Fruit fly (Drosophila melanogaster) whole organism, embryonic: ENCODE data around the gene CG7377.

Experiments
- Abd-B ChIP-seq: fragments of 200-800 bp; sonication (Bioruptor generic); optimal IDR thresholded peaks from 2 replicates; lab custom pipeline; 2018; ENCODE audit warnings: missing biosample characterization, mild to moderate bottlenecking, missing genetic modification characterization, moderate library complexity
- Aef1 ChIP-seq: fragments of 200-800 bp; sonication (Bioruptor generic); IDR thresholded peaks from 3 replicates; pipeline ENCODE4 v1.3.6; 2022; ENCODE audit warnings: missing biosample characterization, missing genetic modification characterization
- CG12219 ChIP-seq: fragments of 200-800 bp; sonication (Bioruptor generic); optimal IDR thresholded peaks from 3 replicates; lab custom pipeline; 2018; ENCODE audit warnings: missing biosample characterization, mild to moderate bottlenecking, missing genetic modification characterization
- CG13424 ChIP-seq: fragments of 200-800 bp; sonication (Bioruptor generic); optimal IDR thresholded peaks from 2 replicates; lab custom pipeline; 2019; ENCODE audit warnings: missing biosample characterization, mild to moderate bottlenecking, missing genetic modification characterization, moderate library complexity
- CG14441 ChIP-seq: fragments of 200-800 bp; sonication (Bioruptor generic); IDR thresholded peaks from 2 replicates; pipeline ENCODE4 v1.3.6; 2022; ENCODE audit warnings: missing biosample characterization, missing genetic modification characterization
- CG15269 ChIP-seq: fragments of 200-800 bp; sonication (Bioruptor generic); optimal IDR thresholded peaks from 2 replicates; lab custom pipeline; 2018; ENCODE audit warnings: missing biosample characterization, mild to moderate bottlenecking, missing genetic modification characterization, moderate library complexity
- CG17361 ChIP-seq: fragments of 200-800 bp; sonication (Bioruptor generic); IDR thresholded peaks from 3 replicates; pipeline ENCODE4 v1.3.6; 2022; ENCODE audit warnings: missing biosample characterization, missing genetic modification characterization
- CG17385 ChIP-seq: fragments of 200-800 bp; sonication (Bioruptor generic); optimal IDR thresholded peaks from 3 replicates; lab custom pipeline; 2018; ENCODE audit warnings: missing biosample characterization, mild to moderate bottlenecking, missing genetic modification characterization
- CG17802 ChIP-seq: fragments of 200-800 bp; sonication (Bioruptor generic); optimal IDR thresholded peaks from 2 replicates; lab custom pipeline; 2018; ENCODE audit warnings: missing biosample characterization, mild to moderate bottlenecking, missing genetic modification characterization, moderate library complexity
- CG17912 ChIP-seq: fragments of 200-800 bp; sonication (Bioruptor generic); optimal IDR thresholded peaks from 2 replicates; lab custom pipeline; 2018; ENCODE audit warnings: missing biosample characterization, mild to moderate bottlenecking, missing genetic modification characterization
- CG30020 ChIP-seq: fragments of 200-800 bp; optimal IDR thresholded peaks from 2 replicates; lab custom pipeline; 2019; ENCODE audit warnings: missing biosample characterization, mild to moderate bottlenecking, missing genetic modification characterization, moderate library complexity
- CG3065 ChIP-seq: fragments of 200-800 bp; sonication (Bioruptor generic); optimal IDR thresholded peaks from 2 replicates; lab custom pipeline; 2016; ENCODE audit warnings: missing biosample characterization, missing genetic modification characterization
- CG32767 ChIP-seq: fragments of 200-800 bp; sonication (Bioruptor generic); IDR thresholded peaks from 2 replicates; pipeline ENCODE4 v1.3.6; 2022; ENCODE audit warnings: missing biosample characterization, missing genetic modification characterization
- CG4282 ChIP-seq: fragments of 200-800 bp; sonication (Bioruptor generic); optimal IDR thresholded peaks from 2 replicates; lab custom pipeline; 2016; ENCODE audit warnings: missing biosample characterization, missing genetic modification characterization
- CG4707 ChIP-seq: fragments of 200-800 bp; sonication (Bioruptor generic); optimal IDR thresholded peaks from 2 replicates; lab custom pipeline; 2018; ENCODE audit warnings: missing biosample characterization, mild to moderate bottlenecking, missing genetic modification characterization, moderate library complexity
- CG6765 ChIP-seq: fragments of 200-800 bp; sonication (Bioruptor generic); optimal IDR thresholded peaks from 3 replicates; lab custom pipeline; 2017; ENCODE audit warnings: missing biosample characterization, mild to moderate bottlenecking, missing genetic modification characterization
- CG9727 ChIP-seq: fragments of 200-800 bp; sonication (Bioruptor generic); optimal IDR thresholded peaks from 3 replicates; lab custom pipeline; 2017; ENCODE audit warnings: missing biosample characterization, mild to moderate bottlenecking, missing genetic modification characterization
- CG9797 ChIP-seq: fragments of 200-800 bp; sonication (Bioruptor generic); optimal IDR thresholded peaks from 3 replicates; lab custom pipeline; 2018; ENCODE audit warnings: missing biosample characterization, mild to moderate bottlenecking, missing genetic modification characterization
- CG9876 ChIP-seq: fragments of 200-800 bp; sonication (Bioruptor generic); optimal IDR thresholded peaks from 2 replicates; lab custom pipeline; 2016; ENCODE audit warnings: missing biosample characterization, missing genetic modification characterization
- D19A ChIP-seq: fragments of 200-800 bp; optimal IDR thresholded peaks from 3 replicates; lab custom pipeline; 2019; ENCODE audit warnings: missing biosample characterization, mild to moderate bottlenecking, missing genetic modification characterization, moderate library complexity
- Dfd ChIP-seq, 2 experiments: fragments of >200 bp; optimal IDR thresholded peaks; 2 replicates each; lab custom pipeline; 2017; ENCODE audit warnings: missing biosample characterization in 2 of 2, missing genetic modification characterization in 2 of 2
- Dip2 ChIP-seq: fragments of 200-800 bp; sonication (Bioruptor generic); IDR thresholded peaks from 2 replicates; pipeline ENCODE4 v1.3.6; 2022; ENCODE audit warnings: missing biosample characterization, missing genetic modification characterization
- Dref ChIP-seq: fragments of 200-800 bp; sonication (Bioruptor generic); IDR thresholded peaks from 2 replicates; pipeline ENCODE4 v1.3.6; 2022; ENCODE audit warnings: missing biosample characterization, missing genetic modification characterization
- H15 ChIP-seq: fragments of 200-800 bp; sonication (Bioruptor generic); IDR thresholded peaks from 3 replicates; pipeline ENCODE4 v1.3.6; 2022; ENCODE audit warnings: missing biosample characterization, missing genetic modification characterization
- Hr39 ChIP-seq: fragments of >200 bp; optimal IDR thresholded peaks from 2 replicates; lab custom pipeline; 2017
- Jarid2 ChIP-seq: fragments of 200-800 bp; sonication (Bioruptor generic); optimal IDR thresholded peaks from 3 replicates; lab custom pipeline; 2017; ENCODE audit warnings: mild to moderate bottlenecking, missing biosample characterization, missing genetic modification reagents, missing genetic modification characterization
- NFAT ChIP-seq: fragments of 200-800 bp; sonication (Bioruptor generic); IDR thresholded peaks from 2 replicates; pipeline ENCODE4 v1.3.6; 2022; ENCODE audit warnings: missing biosample characterization, missing genetic modification characterization
- Rx ChIP-seq: fragments of 200-800 bp; sonication (Bioruptor generic); IDR thresholded peaks from 2 replicates; pipeline ENCODE4 v1.3.6; 2022; ENCODE audit warnings: missing biosample characterization, missing genetic modification characterization
- Six4 ChIP-seq: fragments of 200-800 bp; sonication (Bioruptor generic); optimal IDR thresholded peaks from 2 replicates; lab custom pipeline; 2016; ENCODE audit warnings: missing biosample characterization, missing genetic modification characterization
- Ssrp ChIP-seq: fragments of 200-800 bp; sonication (Bioruptor generic); optimal IDR thresholded peaks from 2 replicates; lab custom pipeline; 2018; ENCODE audit warnings: missing biosample characterization, mild to moderate bottlenecking, missing genetic modification characterization, moderate library complexity
- ab ChIP-seq: fragments of 200-800 bp; sonication (Bioruptor generic); optimal IDR thresholded peaks from 2 replicates; lab custom pipeline; 2016; ENCODE audit warnings: missing biosample characterization, missing genetic modification characterization
- al ChIP-seq: fragments of 200-800 bp; sonication (Bioruptor generic); IDR thresholded peaks from 2 replicates; pipeline ENCODE4 v1.3.6; 2022; ENCODE audit warnings: missing biosample characterization, missing genetic modification characterization
- aop ChIP-seq: fragments of 200-800 bp; sonication (Bioruptor generic); IDR thresholded peaks from 2 replicates; pipeline ENCODE4 v1.3.6; 2022; ENCODE audit warnings: missing biosample characterization, missing genetic modification characterization
- ap ChIP-seq: fragments of 200-800 bp; sonication (Bioruptor generic); IDR thresholded peaks from 2 replicates; pipeline ENCODE4 v1.3.6; 2022; ENCODE audit warnings: missing biosample characterization, missing genetic modification characterization
- ase ChIP-seq: fragments of 200-800 bp; sonication (Bioruptor generic); IDR thresholded peaks from 3 replicates; pipeline ENCODE4 v1.3.6; 2022; ENCODE audit warnings: missing biosample characterization, missing genetic modification characterization
- cg ChIP-seq: fragments of 200-800 bp; sonication (Bioruptor generic); optimal IDR thresholded peaks from 3 replicates; lab custom pipeline; 2019; ENCODE audit warnings: missing biosample characterization, mild to moderate bottlenecking, missing genetic modification characterization, moderate library complexity
- crol ChIP-seq: fragments of 200-800 bp; sonication (Bioruptor generic); IDR thresholded peaks from 2 replicates; pipeline ENCODE4 v1.3.6; 2022; ENCODE audit warnings: missing biosample characterization, missing genetic modification characterization
- dan ChIP-seq: fragments of 200-800 bp; sonication (Bioruptor generic); IDR thresholded peaks from 2 replicates; pipeline ENCODE4 v1.3.6; 2022; ENCODE audit warnings: missing biosample characterization, missing genetic modification characterization
- fd3F ChIP-seq: fragments of 200-800 bp; sonication (Bioruptor generic); optimal IDR thresholded peaks from 2 replicates; lab custom pipeline; 2018; ENCODE audit warnings: missing biosample characterization, mild to moderate bottlenecking, missing genetic modification characterization, moderate library complexity
- gcm2 ChIP-seq: fragments of 200-800 bp; sonication (Bioruptor generic); optimal IDR thresholded peaks from 2 replicates; lab custom pipeline; 2016; ENCODE audit warnings: missing biosample characterization, missing genetic modification characterization
- jumu ChIP-seq: fragments of 200-800 bp; sonication (Bioruptor generic); optimal IDR thresholded peaks from 3 replicates; lab custom pipeline; 2016; ENCODE audit warnings: missing biosample characterization, missing genetic modification characterization
- mld ChIP-seq: fragments of 200-800 bp; sonication (Bioruptor generic); IDR thresholded peaks from 3 replicates; pipeline ENCODE4 v1.3.6; 2022; ENCODE audit warnings: missing biosample characterization, missing genetic modification characterization; ENCODE audit not compliant: partially characterized antibody
- otp ChIP-seq: fragments of 200-800 bp; sonication (Bioruptor generic); IDR thresholded peaks from 3 replicates; pipeline ENCODE4, ENCODE4 v1.3.6; 2022; ENCODE audit warnings: missing biosample characterization, missing genetic modification characterization
- prd ChIP-seq, 3 experiments: fragments of >200 bp in 2 of 3; fragments of 200-800 bp in 1 of 3; sonication (Bioruptor generic) in 1 of 3; optimal IDR thresholded peaks in 2 of 3; IDR thresholded peaks in 1 of 3; 2 replicates in 2 of 3; 3 replicates in 1 of 3; pipeline versions ENCODE4 v1.3.6 to Lab custom; 2017 to 2022; ENCODE audit warnings: missing biosample characterization in 1 of 3, missing genetic modification characterization in 1 of 3
- rib ChIP-seq: fragments of 200-800 bp; sonication (Bioruptor generic); IDR thresholded peaks from 2 replicates; pipeline ENCODE4 v1.3.6; 2022; ENCODE audit warnings: missing biosample characterization, missing genetic modification characterization
- sd ChIP-seq: fragments of 200-800 bp; sonication (Bioruptor generic); optimal IDR thresholded peaks from 3 replicates; lab custom pipeline; 2018; ENCODE audit warnings: missing biosample characterization, mild to moderate bottlenecking, missing genetic modification characterization, moderate library complexity
- sens-2 ChIP-seq: fragments of 200-800 bp; sonication (Bioruptor generic); IDR thresholded peaks from 2 replicates; pipeline ENCODE4 v1.3.6; 2022; ENCODE audit warnings: missing biosample characterization, missing genetic modification characterization
- sna ChIP-seq: fragments of 200-800 bp; sonication (Bioruptor generic); IDR thresholded peaks from 2 replicates; pipeline ENCODE4 v1.3.6; 2022; ENCODE audit warnings: missing biosample characterization, missing genetic modification characterization; ENCODE audit not compliant: partially characterized antibody
- stwl ChIP-seq: fragments of 200-800 bp; sonication (Bioruptor generic); optimal IDR thresholded peaks from 3 replicates; lab custom pipeline; 2018; ENCODE audit warnings: missing biosample characterization, mild to moderate bottlenecking, missing genetic modification characterization, moderate library complexity
- tx ChIP-seq: fragments of 200-800 bp; sonication (Bioruptor generic); optimal IDR thresholded peaks from 2 replicates; lab custom pipeline; 2016; ENCODE audit warnings: missing biosample characterization, missing genetic modification characterization

CG7377 gene

dm6 chr3L:11552996-11553671 lies 36.4 kb upstream of the CG7377 start (continued):
- TF ChIP-seq CG17385, result peak; percentile 26
- TF ChIP-seq Rx (GFP tag; lab: Robert Waterston, UW), result no peak
- no peak for TF ChIP-seq ase (GFP tag; lab: Robert Waterston, UW)
- peak; percentile 82 for TF ChIP-seq sna (GFP tag; lab: Robert Waterston, UW)
- TF ChIP-seq CG4707 (GFP tag; lab: Kevin White, UChicago), result no peak
- TF ChIP-seq aop, result no peak
- no peak for TF ChIP-seq Dref (GFP tag; lab: Robert Waterston, UW)
- TF ChIP-seq ap, result no peak
- TF ChIP-seq Dip2 (GFP tag; lab: Robert Waterston, UW), result no peak
- TF ChIP-seq cg, result peak; percentile 100
- no peak for TF ChIP-seq CG30020
- TF ChIP-seq CG14441 (GFP tag; lab: Robert Waterston, UW), result no peak
- no peak for TF ChIP-seq Six4 (GFP tag; lab: Kevin White, UChicago)
- no peak for TF ChIP-seq CG17802
- TF ChIP-seq jumu (GFP tag; lab: Kevin White, UChicago), result no peak
- TF ChIP-seq dan (GFP tag; lab: Robert Waterston, UW), result no peak
- no peak for TF ChIP-seq Ssrp (tag; lab: Kevin White, UChicago)
- peak; percentile 57 for TF ChIP-seq sd
- TF ChIP-seq CG17361 (GFP tag; lab: Robert Waterston, UW), result peak; percentile 29; the same call in 1 of the 3 replicates
- TF ChIP-seq fd3F (GFP tag; lab: Kevin White, UChicago), result no peak
- no peak for TF ChIP-seq CG9876 (GFP tag; lab: Kevin White, UChicago)
- no peak for TF ChIP-seq prd (optimal IDR thresholded peaks at IDR 0.05; lab: Kevin White, UChicago)
- no peak for TF ChIP-seq prd (GFP tag; IDR thresholded peaks at IDR 0.05; lab: Robert Waterston, UW)
- TF ChIP-seq rib (GFP tag; lab: Robert Waterston, UW), result peak; percentile 82
- TF ChIP-seq D19A, result no peak
- TF ChIP-seq CG15269 (tag; lab: Kevin White, UChicago), result peak; percentile 49
- TF ChIP-seq crol (GFP tag; lab: Robert Waterston, UW), result peak; percentile 46
- TF ChIP-seq gcm2 (GFP tag; lab: Kevin White, UChicago), result peak; percentile 26
- TF ChIP-seq Dfd (GFP tag; optimal IDR thresholded peaks at IDR 0.05; lab: Kevin White, UChicago), result no peak
- no peak for TF ChIP-seq H15 (GFP tag; lab: Robert Waterston, UW)
- TF ChIP-seq CG12219 (GFP tag; lab: Kevin White, UChicago), result peak; percentile 47
- TF ChIP-seq Hr39 (lab: Kevin White, UChicago), result no peak
- peak; percentile 47 for TF ChIP-seq stwl (tag; lab: Kevin White, UChicago)
- peak; percentile 48 for TF ChIP-seq CG6765 (GFP tag; lab: Kevin White, UChicago)
- peak; percentile 70 for TF ChIP-seq Aef1 (GFP tag; lab: Robert Waterston, UW)
- peak; percentile 61; the same call in 1 of the 2 replicates for TF ChIP-seq NFAT (GFP tag; lab: Robert Waterston, UW)
- peak; percentile 96 for TF ChIP-seq Jarid2 (GFP tag; lab: Kevin White, UChicago)
- peak; percentile 29; the same call in 1 of the 3 replicates for TF ChIP-seq otp (GFP tag; lab: Robert Waterston, UW)
- peak; percentile 9 for TF ChIP-seq CG4282 (GFP tag; lab: Kevin White, UChicago)
- no peak for TF ChIP-seq al
- peak; percentile 7 for TF ChIP-seq CG17912
- TF ChIP-seq Abd-B (GFP tag; lab: Kevin White, UChicago), result no peak
- TF ChIP-seq ab (GFP tag; lab: Kevin White, UChicago), result no peak
- TF ChIP-seq sens-2 (GFP tag; lab: Robert Waterston, UW), result no peak
- TF ChIP-seq CG9797, result no peak
- TF ChIP-seq CG9727 (GFP tag; lab: Kevin White, UChicago), result peak; percentile 50
- TF ChIP-seq CG32767 (GFP tag; lab: Robert Waterston, UW), result peak; percentile 32; the same call in 1 of the 2 replicates
- TF ChIP-seq tx (GFP tag; lab: Kevin White, UChicago), result no peak
- TF ChIP-seq CG13424 (tag; lab: Kevin White, UChicago), result no peak
- TF ChIP-seq mld (GFP tag; lab: Robert Waterston, UW), result peak; percentile 63; the same call in 1 of the 3 replicates
- TF ChIP-seq CG3065 (GFP tag; lab: Kevin White, UChicago), result no peak
